Worm (Caenorhabditis elegans) whole organism, L3 larva: Measurements from ENCODE around the gene aqp-12.

ENCODE experiments used
- R02D3.7 ChIP-seq: fragments of 150-350 bp; optimal IDR thresholded peaks from 2 replicates; lab custom pipeline; 2014; ENCODE audit warnings: missing biosample characterization, missing genetic modification characterization
- ZK546.5 ChIP-seq: sonication (generic microtip); optimal IDR thresholded peaks from 2 replicates; lab custom pipeline; 2017; ENCODE audit warnings: missing biosample characterization, missing genetic modification characterization
- ceh-28 ChIP-seq: fragments of 150-350 bp; optimal IDR thresholded peaks from 2 replicates; lab custom pipeline; 2014; ENCODE audit warnings: missing biosample characterization, missing genetic modification reagents, missing genetic modification characterization
- egl-27 ChIP-seq: sonication (generic microtip); optimal IDR thresholded peaks from 4 replicates; lab custom pipeline; 2017; ENCODE audit warnings: missing biosample characterization, missing genetic modification reagents, missing genetic modification characterization
- egl-5 ChIP-seq: fragments of 150-350 bp; optimal IDR thresholded peaks from 2 replicates; lab custom pipeline; 2017; ENCODE audit warnings: missing biosample characterization, missing genetic modification reagents, missing genetic modification characterization, inconsistent platforms
- elt-1 ChIP-seq: fragments of 150-350 bp; optimal IDR thresholded peaks from 2 replicates; lab custom pipeline; 2014; ENCODE audit warnings: missing biosample characterization, missing genetic modification characterization
- elt-2 ChIP-seq: sonication (generic microtip); optimal IDR thresholded peaks from 2 replicates; lab custom pipeline; 2016; ENCODE audit warnings: missing genetic modification reagents, mild to moderate bottlenecking, missing genetic modification characterization, missing compliant biosample characterization
- elt-3 ChIP-seq, 3 experiments: fragments of 150-350 bp in 1 of 3; sonication (generic microtip) in 2 of 3; optimal IDR thresholded peaks; 2 replicates in 2 of 3; 4 replicates in 1 of 3; lab custom pipeline; 2014 to 2017; ENCODE audit warnings: missing biosample characterization in 3 of 3, missing genetic modification characterization in 3 of 3
- fkh-10 ChIP-seq: sonication (generic microtip); optimal IDR thresholded peaks from 2 replicates; lab custom pipeline; 2017; ENCODE audit warnings: missing biosample characterization, missing genetic modification reagents, missing genetic modification characterization
- fkh-2 ChIP-seq: fragments of 150-350 bp; optimal IDR thresholded peaks from 2 replicates; lab custom pipeline; 2014; ENCODE audit warnings: missing biosample characterization, missing genetic modification reagents, missing genetic modification characterization
- fos-1 ChIP-seq: fragments of 150-350 bp; optimal IDR thresholded peaks from 2 replicates; lab custom pipeline; 2014; ENCODE audit warnings: missing biosample characterization, missing genetic modification characterization
- hmg-11 ChIP-seq: sonication (generic microtip); optimal IDR thresholded peaks from 2 replicates; lab custom pipeline; 2016; ENCODE audit warnings: missing genetic modification characterization, missing compliant biosample characterization
- jun-1 ChIP-seq: fragments of 150-350 bp; optimal IDR thresholded peaks from 2 replicates; lab custom pipeline; 2014; ENCODE audit warnings: missing biosample characterization, missing genetic modification reagents, missing genetic modification characterization
- lin-15B ChIP-seq: fragments of 150-350 bp; optimal IDR thresholded peaks from 2 replicates; lab custom pipeline; 2014; ENCODE audit warnings: missing biosample characterization, missing genetic modification characterization
- lsy-12 ChIP-seq: sonication (generic microtip); optimal IDR thresholded peaks from 2 replicates; lab custom pipeline; 2016; ENCODE audit warnings: mild to moderate bottlenecking, missing genetic modification characterization, missing compliant biosample characterization
- mdl-1 ChIP-seq: fragments of 150-350 bp; optimal IDR thresholded peaks from 2 replicates; lab custom pipeline; 2014; ENCODE audit warnings: missing biosample characterization, missing genetic modification characterization
- nfya-1 ChIP-seq: sonication (generic microtip); optimal IDR thresholded peaks from 2 replicates; lab custom pipeline; 2017; ENCODE audit warnings: missing genetic modification characterization, mild to moderate bottlenecking, missing compliant biosample characterization, antibody characterized with exemption, moderate library complexity; ENCODE audit not compliant: insufficient read depth
- nhr-12 ChIP-seq: fragments of 150-350 bp; optimal IDR thresholded peaks from 2 replicates; lab custom pipeline; 2014; ENCODE audit warnings: missing biosample characterization, missing genetic modification characterization
- nhr-23 ChIP-seq: fragments of 150-350 bp; optimal IDR thresholded peaks from 2 replicates; lab custom pipeline; 2014; ENCODE audit warnings: missing biosample characterization, missing genetic modification reagents, missing genetic modification characterization
- nhr-237 ChIP-seq: fragments of 150-350 bp; optimal IDR thresholded peaks from 2 replicates; lab custom pipeline; 2014; ENCODE audit warnings: missing biosample characterization, missing genetic modification characterization
- nhr-25 ChIP-seq: sonication (generic microtip); optimal IDR thresholded peaks from 2 replicates; lab custom pipeline; 2017; ENCODE audit warnings: missing biosample characterization, missing genetic modification characterization
- nhr-43 ChIP-seq: sonication (generic microtip); optimal IDR thresholded peaks from 2 replicates; lab custom pipeline; 2016; ENCODE audit warnings: mild to moderate bottlenecking, missing genetic modification characterization, missing compliant biosample characterization; ENCODE audit not compliant: poor library complexity, severe bottlenecking
- nhr-67 ChIP-seq: fragments of 150-350 bp; optimal IDR thresholded peaks from 2 replicates; lab custom pipeline; 2014; ENCODE audit warnings: missing biosample characterization, missing genetic modification characterization
- nhr-76 ChIP-seq: fragments of 150-350 bp; sonication (generic microtip); optimal IDR thresholded peaks from 5 replicates; lab custom pipeline; 2014; ENCODE audit warnings: missing biosample characterization, missing genetic modification characterization
- pha-4 ChIP-seq: fragments of 150-350 bp; optimal IDR thresholded peaks from 2 replicates; lab custom pipeline; 2014; ENCODE audit warnings: missing biosample characterization, missing genetic modification reagents, missing genetic modification characterization
- pqm-1 ChIP-seq: fragments of 150-350 bp; optimal IDR thresholded peaks from 2 replicates; lab custom pipeline; 2017; ENCODE audit warnings: missing biosample characterization, missing genetic modification characterization, inconsistent platforms
- sea-2 ChIP-seq: fragments of 150-350 bp; sonication (generic microtip); optimal IDR thresholded peaks from 4 replicates; lab custom pipeline; 2014; ENCODE audit warnings: missing biosample characterization, missing genetic modification reagents, missing genetic modification characterization
- skn-1 ChIP-seq: fragments of 150-350 bp; optimal IDR thresholded peaks from 2 replicates; lab custom pipeline; 2014; ENCODE audit warnings: missing biosample characterization, missing genetic modification characterization
- snpc-4 ChIP-seq: fragments of 150-350 bp; optimal IDR thresholded peaks from 2 replicates; lab custom pipeline; 2014; ENCODE audit warnings: missing biosample characterization, missing genetic modification characterization
- ztf-11 ChIP-seq: fragments of 150-350 bp; optimal IDR thresholded peaks from 2 replicates; lab custom pipeline; 2014; ENCODE audit warnings: missing biosample characterization, missing genetic modification characterization

Gene aqp-12

DNA sequence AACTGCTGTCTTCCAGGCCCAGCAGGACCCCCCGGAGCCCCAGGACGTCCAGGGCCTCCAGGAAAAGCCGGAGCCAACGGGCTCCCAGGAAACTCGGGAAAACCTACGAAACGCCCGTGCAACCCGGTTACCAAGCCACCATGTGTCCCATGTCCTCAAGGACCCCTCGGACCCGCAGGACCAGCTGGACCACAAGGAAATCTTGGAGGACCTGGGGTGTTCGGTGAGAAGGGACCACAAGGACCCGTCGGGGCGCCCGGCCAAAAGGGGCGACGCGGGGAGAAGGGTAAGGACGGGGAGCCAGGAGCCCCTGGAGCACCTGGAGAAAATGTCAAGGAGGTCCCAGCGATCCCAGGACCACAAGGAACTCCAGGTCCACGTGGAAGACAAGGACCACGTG, 27.6 kb upstream of the aqp-12 start:
- TF ChIP-seq lsy-12 (tag; lab: Kevin White, UChicago) (no peak), R02D3.7 (tag; lab: Kevin White, UChicago) (no peak), fos-1 (no peak), nhr-67 (tag; lab: Kevin White, UChicago) (no peak), hmg-11 (tag; lab: Kevin White, UChicago) (no peak), nhr-23 (no peak), ZK546.5 (tag; lab: Kevin White, UChicago) (no peak), nhr-43 (tag; lab: Kevin White, UChicago) (no peak), nhr-12 (tag; lab: Kevin White, UChicago) (no peak), nhr-25 (no peak), fkh-10 (GFP tag; lab: Kevin White, UChicago) (no peak)

- TF ChIP-seq snpc-4 (tag; lab: Kevin White, UChicago) = no peak
- no peak for TF ChIP-seq nhr-67 (tag; lab: Kevin White, UChicago)
- peak; percentile 94 for TF ChIP-seq ceh-28 (tag; lab: Kevin White, UChicago)
- TF ChIP-seq, all 47 proteins: peak for 1
Observed at ce11 chrII:12176521-12176920, 26.5 kb upstream of the aqp-12 start.

ce11 chrII:12184857-12185256, 18.2 kb upstream of the aqp-12 start, which contains the start of gene Y57A10A.13:
Y57A10A.13 (minus strand) TSS chrII:12184902.
- TF ChIP-seq sea-2 (GFP tag; lab: Kevin White, UChicago) (no peak), nfya-1 (tag; lab: Kevin White, UChicago) (peak; percentile 28), lsy-12 (tag; lab: Kevin White, UChicago) (no peak), pha-4 (peak; percentile 21), lin-15B (tag; lab: Kevin White, UChicago) (peak; percentile 7)

DNA sequence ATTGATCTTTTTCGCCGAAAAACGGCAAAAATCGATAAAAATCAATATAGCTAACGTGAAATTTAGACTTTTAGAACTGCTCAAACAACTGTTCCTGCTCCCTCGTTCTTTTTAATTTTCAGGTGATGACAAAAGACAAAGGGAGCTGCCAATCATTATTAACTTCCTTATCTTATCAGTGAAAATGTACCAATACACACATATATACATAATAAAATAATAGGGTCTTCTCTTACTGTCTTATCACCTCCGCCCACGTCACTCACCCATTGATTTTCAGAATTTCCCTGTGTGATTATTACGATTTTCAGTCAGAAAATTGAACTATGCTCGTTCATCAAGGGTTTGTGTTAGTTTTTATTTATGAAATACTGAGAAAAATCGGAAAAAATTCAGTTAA, 17.3 kb upstream of the aqp-12 start, which contains the start of gene Y57A10A.14:
Gene Y57A10A.14 (plus strand): TSS at position 228 of the 400 bp plus-strand sequence.
- TF ChIP-seq jun-1 (peak; percentile 44), elt-2 (tag; lab: Kevin White, UChicago) (peak; percentile 98), ceh-28 (tag; lab: Kevin White, UChicago) (peak; percentile 8), ZK546.5 (tag; lab: Kevin White, UChicago) (no peak), pha-4 (peak; percentile 58), egl-27 (peak; percentile 24), nhr-237 (no peak), nfya-1 (tag; lab: Kevin White, UChicago) (peak; percentile 13), skn-1 (tag; lab: Kevin White, UChicago) (peak; percentile 92), pqm-1 (peak; percentile 94), nhr-25 (no peak)
- TF ChIP-seq, all 47 proteins: peak for 8

- TF ChIP-seq pha-4 (no peak), nhr-76 (tag; lab: Kevin White, UChicago) (peak; percentile 71), nhr-237 (no peak), pqm-1 (peak; percentile 24), mdl-1 (tag; lab: Kevin White, UChicago) (no peak), hmg-11 (tag; lab: Kevin White, UChicago) (no peak), nhr-23 (no peak), elt-2 (tag; lab: Kevin White, UChicago) (peak; percentile 68), nhr-43 (tag; lab: Kevin White, UChicago) (no peak)
Observed at ce11 chrII:12186726-12187125, 16.3 kb upstream of the aqp-12 start.

- TF ChIP-seq elt-3 (tag; optimal IDR thresholded peaks at IDR 0.05; lab: Kevin White, UChicago) = no peak
- no peak for TF ChIP-seq egl-5
- TF ChIP-seq lsy-12 (tag; lab: Kevin White, UChicago) = no peak
- peak; percentile 8 for TF ChIP-seq pqm-1
- TF ChIP-seq ceh-28 (tag; lab: Kevin White, UChicago) = no peak
- TF ChIP-seq fos-1 = no peak
- no peak for TF ChIP-seq nhr-23
- TF ChIP-seq skn-1 (tag; lab: Kevin White, UChicago) = no peak
- TF ChIP-seq fkh-2 (tag; lab: Kevin White, UChicago) = no peak
- TF ChIP-seq elt-1 (tag; lab: Kevin White, UChicago) = no peak
- peak; percentile 64 for TF ChIP-seq R02D3.7 (tag; lab: Kevin White, UChicago)
- no peak for TF ChIP-seq ztf-11 (tag; lab: Kevin White, UChicago)
Observed at ce11 chrII:12189193-12189592, 13.8 kb upstream of the aqp-12 start.
